Worm (Caenorhabditis elegans) whole organism, L2 larva: ENCODE measurements around the gene srv-21.

ENCODE experiments used
- ZK546.5 ChIP-seq: sonication (generic microtip); optimal IDR thresholded peaks from 2 replicates; lab custom pipeline; 2017; ENCODE audit warnings: missing biosample characterization, missing genetic modification characterization
- blmp-1 ChIP-seq: sonication (generic microtip); optimal IDR thresholded peaks from 2 replicates; lab custom pipeline; 2017; ENCODE audit warnings: missing genetic modification characterization, mild to moderate bottlenecking, missing compliant biosample characterization, antibody characterized with exemption, moderate library complexity; ENCODE audit not compliant: insufficient read depth
- nhr-12 ChIP-seq: fragments of 150-350 bp; optimal IDR thresholded peaks from 2 replicates; lab custom pipeline; 2014; ENCODE audit warnings: missing biosample characterization, missing genetic modification characterization
- nhr-237 ChIP-seq: fragments of 150-350 bp; optimal IDR thresholded peaks from 2 replicates; lab custom pipeline; 2014; ENCODE audit warnings: missing biosample characterization, missing genetic modification characterization
- nhr-77 ChIP-seq: fragments of 150-350 bp; optimal IDR thresholded peaks from 2 replicates; lab custom pipeline; 2014; ENCODE audit warnings: missing biosample characterization, missing genetic modification characterization
- skn-1 ChIP-seq: sonication (generic microtip); optimal IDR thresholded peaks from 2 replicates; lab custom pipeline; 2017; ENCODE audit warnings: missing biosample characterization, missing genetic modification characterization
- snpc-4 ChIP-seq: fragments of 150-350 bp; optimal IDR thresholded peaks from 2 replicates; lab custom pipeline; 2014; ENCODE audit warnings: missing biosample characterization, missing genetic modification characterization
- unc-39 ChIP-seq: fragments of 150-350 bp; optimal IDR thresholded peaks from 2 replicates; lab custom pipeline; 2014; ENCODE audit warnings: missing biosample characterization, missing genetic modification characterization
- unc-55 ChIP-seq: fragments of 150-350 bp; sonication (generic microtip); optimal IDR thresholded peaks from 3 replicates; lab custom pipeline; 2014; ENCODE audit warnings: missing biosample characterization, missing genetic modification reagents, missing genetic modification characterization
- unc-62 ChIP-seq: fragments of 150-350 bp; optimal IDR thresholded peaks from 2 replicates; lab custom pipeline; 2014; ENCODE audit warnings: missing biosample characterization, missing genetic modification reagents, missing genetic modification characterization
- ztf-1 ChIP-seq: fragments of 200-800 bp; sonication (Bioruptor generic); conservative IDR thresholded peaks from 2 replicates; pipeline ENCODE4 v1.3.6; 2022; ENCODE audit warnings: missing genetic modification characterization, missing compliant biosample characterization
- ztf-4 ChIP-seq: fragments of 150-350 bp; optimal IDR thresholded peaks from 2 replicates; lab custom pipeline; 2014; ENCODE audit warnings: missing biosample characterization, missing genetic modification characterization

DNA sequence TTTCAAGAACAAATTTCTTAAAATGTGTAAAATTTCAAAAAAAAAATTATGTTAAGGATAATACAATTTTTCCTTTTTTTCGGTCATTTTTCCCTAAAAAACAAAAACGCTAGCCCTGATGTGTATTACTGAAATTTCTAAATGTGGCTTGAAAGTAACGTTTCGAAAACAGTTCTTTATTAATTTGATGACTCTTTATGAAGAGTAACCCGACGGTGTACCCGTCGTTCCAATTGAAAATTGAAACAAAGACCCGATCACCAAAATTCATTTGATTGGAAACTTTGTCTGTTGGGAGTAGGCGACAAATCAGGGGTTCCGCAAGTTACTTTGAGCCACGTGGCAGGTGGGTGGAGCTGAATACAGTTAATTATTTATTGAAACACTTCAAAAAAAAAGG, 44.3 kb downstream of the srv-21 start:
- no peak for TF ChIP-seq unc-62 (GFP tag; lab: Kevin White, UChicago)
- no peak for TF ChIP-seq blmp-1 (tag; lab: Kevin White, UChicago)
- TF ChIP-seq unc-39 (tag; lab: Kevin White, UChicago): no peak
- no peak for TF ChIP-seq ztf-1
- TF ChIP-seq ZK546.5: no peak
- TF ChIP-seq unc-55 (GFP tag; lab: Kevin White, UChicago): no peak
- TF ChIP-seq ztf-4: no peak
- TF ChIP-seq nhr-12 (tag; lab: Kevin White, UChicago): no peak
- TF ChIP-seq skn-1 (tag; lab: Kevin White, UChicago): no peak
- no peak for TF ChIP-seq nhr-237 (tag; lab: Kevin White, UChicago)
- no peak for TF ChIP-seq snpc-4 (tag; lab: Kevin White, UChicago)
- TF ChIP-seq nhr-77 (tag; lab: Kevin White, UChicago): no peak
